Fruit fly (Drosophila melanogaster) whole organism, pupa: Measurements from ENCODE around the gene MtnF.

ENCODE experiments used
- CG10348 ChIP-seq: fragments of 200-800 bp; sonication (Bioruptor generic); IDR thresholded peaks from 2 replicates; pipeline ENCODE4 v1.3.6; 2022; ENCODE audit warnings: missing biosample characterization, missing genetic modification characterization
- CG12605 ChIP-seq: fragments of 200-800 bp; sonication (Bioruptor generic); IDR thresholded peaks from 2 replicates; pipeline ENCODE4 v1.3.6; 2022; ENCODE audit warnings: missing biosample characterization, missing genetic modification characterization
- CG13204 ChIP-seq: fragments of 200-800 bp; sonication (Bioruptor generic); optimal IDR thresholded peaks from 2 replicates; lab custom pipeline; 2018; ENCODE audit warnings: missing biosample characterization, mild to moderate bottlenecking, missing genetic modification characterization, moderate library complexity
- CG14655 ChIP-seq: fragments of 200-800 bp; sonication (Bioruptor generic); optimal IDR thresholded peaks from 3 replicates; lab custom pipeline; 2017; ENCODE audit warnings: mild to moderate bottlenecking, missing biosample characterization, missing genetic modification reagents, missing genetic modification characterization
- CG15710 ChIP-seq: fragments of 200-800 bp; sonication (Bioruptor generic); optimal IDR thresholded peaks from 2 replicates; lab custom pipeline; 2018; ENCODE audit warnings: missing biosample characterization, mild to moderate bottlenecking, missing genetic modification characterization, moderate library complexity
- CG17806 ChIP-seq: fragments of 200-800 bp; sonication (Bioruptor generic); optimal IDR thresholded peaks from 2 replicates; lab custom pipeline; 2018; ENCODE audit warnings: missing biosample characterization, mild to moderate bottlenecking, missing genetic modification characterization, moderate library complexity
- CG32121 ChIP-seq: fragments of 200-800 bp; sonication (Bioruptor generic); IDR thresholded peaks from 2 replicates; pipeline ENCODE4 v1.3.6; 2022; ENCODE audit warnings: missing biosample characterization, missing genetic modification characterization
- CG34367 ChIP-seq: fragments of 200-800 bp; sonication (Bioruptor generic); optimal IDR thresholded peaks from 2 replicates; lab custom pipeline; 2018; ENCODE audit warnings: missing biosample characterization, mild to moderate bottlenecking, missing genetic modification characterization
- CG4496 ChIP-seq: fragments of 200-800 bp; sonication (Bioruptor generic); IDR thresholded peaks from 3 replicates; pipeline ENCODE4 v1.3.6; 2022; ENCODE audit warnings: missing biosample characterization, missing genetic modification characterization
- CG8159 ChIP-seq: fragments of 200-800 bp; sonication (Bioruptor generic); optimal IDR thresholded peaks from 3 replicates; lab custom pipeline; 2018; ENCODE audit warnings: missing biosample characterization, mild to moderate bottlenecking, missing genetic modification characterization, moderate library complexity
- CG8301 ChIP-seq: fragments of 200-800 bp; sonication (Bioruptor generic); optimal IDR thresholded peaks from 2 replicates; lab custom pipeline; 2018; ENCODE audit warnings: missing biosample characterization, mild to moderate bottlenecking, missing genetic modification characterization
- CG9948 ChIP-seq: fragments of 200-800 bp; sonication (Bioruptor generic); optimal IDR thresholded peaks from 2 replicates; lab custom pipeline; 2018; ENCODE audit warnings: missing biosample characterization, mild to moderate bottlenecking, missing genetic modification characterization, moderate library complexity
- D1 ChIP-seq: fragments of 200-800 bp; sonication (Bioruptor generic); optimal IDR thresholded peaks from 2 replicates; lab custom pipeline; 2018; ENCODE audit warnings: missing biosample characterization, mild to moderate bottlenecking, missing genetic modification characterization, moderate library complexity
- EcR ChIP-seq: fragments of 200-800 bp; sonication (Bioruptor generic); optimal IDR thresholded peaks from 3 replicates; lab custom pipeline; 2019; ENCODE audit warnings: missing biosample characterization, missing genetic modification characterization, mild to moderate bottlenecking, moderate library complexity, missing genetic modification reagents
- Ets98B ChIP-seq: fragments of 200-800 bp; sonication (Bioruptor generic); IDR thresholded peaks from 2 replicates; pipeline ENCODE4 v1.3.6; 2022; ENCODE audit warnings: missing biosample characterization, missing genetic modification characterization
- Pif1A ChIP-seq: fragments of 200-800 bp; sonication (Bioruptor generic); optimal IDR thresholded peaks from 3 replicates; lab custom pipeline; 2016; ENCODE audit warnings: missing biosample characterization, missing genetic modification characterization
- Pif1B ChIP-seq: fragments of 200-800 bp; sonication (Bioruptor generic); optimal IDR thresholded peaks from 3 replicates; lab custom pipeline; 2016; ENCODE audit warnings: missing biosample characterization, missing genetic modification characterization
- Snoo ChIP-seq: fragments of 200-800 bp; sonication (Bioruptor generic); optimal IDR thresholded peaks from 3 replicates; lab custom pipeline; 2017; ENCODE audit warnings: missing biosample characterization, mild to moderate bottlenecking, missing genetic modification characterization, inconsistent platforms
- fd96Ca ChIP-seq: fragments of 200-800 bp; sonication (Bioruptor generic); IDR thresholded peaks from 3 replicates; pipeline ENCODE4 v1.3.6; 2022; ENCODE audit warnings: missing biosample characterization, missing genetic modification characterization
- gl ChIP-seq: fragments of 200-800 bp; sonication (Bioruptor generic); optimal IDR thresholded peaks from 2 replicates; lab custom pipeline; 2018; ENCODE audit warnings: missing biosample characterization, mild to moderate bottlenecking, missing genetic modification characterization
- rn ChIP-seq: fragments of 200-800 bp; sonication (Bioruptor generic); IDR thresholded peaks from 2 replicates; pipeline ENCODE4 v1.3.6; 2022; ENCODE audit warnings: missing biosample characterization, missing genetic modification characterization

MtnF gene

DNA sequence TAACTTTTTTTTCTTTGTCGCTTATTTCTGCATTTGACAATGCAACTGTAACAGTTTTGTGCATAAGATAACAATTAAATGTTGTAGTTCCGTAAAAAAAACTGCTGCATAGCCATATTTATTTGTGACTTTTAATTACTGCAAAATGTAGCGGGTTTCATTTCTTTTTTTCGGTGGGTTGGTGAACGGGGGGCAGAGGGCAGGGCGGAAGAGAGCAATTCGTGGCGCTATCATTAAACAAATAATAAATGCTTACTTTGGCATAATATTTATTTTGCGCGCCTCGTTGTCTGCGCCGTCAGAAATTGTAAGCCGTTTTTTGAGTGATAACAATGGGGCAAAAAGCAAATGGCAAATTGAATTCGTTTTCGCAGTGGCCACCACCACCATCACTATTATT lies 33.9 kb downstream of the MtnF start:
- TF ChIP-seq CG8301 (tag; lab: Kevin White, UChicago) (no peak), CG4496 (GFP tag; lab: Robert Waterston, UW) (0 out of 3 replicates have a peak, but pooled peaks have one; percentile 21)

DNA sequence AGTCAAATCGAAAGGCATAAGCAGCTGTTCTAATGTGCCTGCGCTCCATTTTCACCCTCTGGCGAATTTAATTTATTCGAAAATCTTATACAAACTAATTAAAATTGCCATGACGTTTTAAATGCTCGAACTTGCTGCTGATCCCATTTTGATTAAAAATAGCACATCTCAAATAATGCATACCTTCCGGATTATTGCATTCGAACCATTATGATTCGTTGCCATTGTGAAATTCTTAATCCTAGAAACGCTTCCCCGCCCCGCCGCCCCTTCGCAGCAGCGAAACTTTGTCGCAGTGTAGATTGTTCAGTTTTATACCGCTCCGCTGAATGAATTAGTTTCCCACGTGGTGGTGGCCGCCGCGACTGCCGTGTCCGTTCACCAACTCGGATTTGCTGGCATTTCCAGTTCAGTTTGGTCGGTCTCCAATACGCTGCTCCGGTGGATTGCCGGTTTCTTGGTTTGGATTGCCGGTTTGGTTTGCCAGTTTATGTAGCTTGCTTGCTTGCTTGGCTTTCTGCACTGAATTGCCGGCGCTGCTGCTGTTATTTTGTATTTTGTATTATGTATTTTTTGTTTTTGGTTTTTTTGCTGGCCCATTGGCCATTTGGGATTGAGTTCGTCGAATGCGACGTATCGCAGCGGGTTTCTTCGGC lies 36.3 kb downstream of the MtnF start:
- peak; percentile 54 for TF ChIP-seq Pif1A (GFP tag; lab: Kevin White, UChicago)
- TF ChIP-seq D1 (tag; lab: Kevin White, UChicago) = no peak
- TF ChIP-seq CG15710 (tag; lab: Kevin White, UChicago) = no peak
- TF ChIP-seq CG13204 (GFP tag; lab: Kevin White, UChicago) = no peak
- no peak for TF ChIP-seq CG10348 (GFP tag; lab: Robert Waterston, UW)
- peak; percentile 26; the same call in 1 of the 2 replicates for TF ChIP-seq CG12605 (GFP tag; lab: Robert Waterston, UW)
- peak; percentile 52 for TF ChIP-seq CG8301 (tag; lab: Kevin White, UChicago)
- peak; percentile 19 for TF ChIP-seq CG9948 (tag; lab: Kevin White, UChicago)
- no peak; the same call in 1 of the 2 replicates for TF ChIP-seq Ets98B (GFP tag; lab: Robert Waterston, UW)
- no peak for TF ChIP-seq rn (GFP tag; lab: Robert Waterston, UW)
- no peak for TF ChIP-seq CG34367 (tag; lab: Kevin White, UChicago)
- TF ChIP-seq CG8159 (tag; lab: Kevin White, UChicago) = peak; percentile 8
- TF ChIP-seq EcR = no peak
- TF ChIP-seq CG17806 (tag; lab: Kevin White, UChicago) = peak; percentile 13
- peak; percentile 47; the same call in 1 of the 2 replicates for TF ChIP-seq CG32121 (GFP tag; lab: Robert Waterston, UW)
- TF ChIP-seq fd96Ca = peak; percentile 58; the same call in 1 of the 3 replicates
- no peak for TF ChIP-seq gl (tag; lab: Kevin White, UChicago)
- TF ChIP-seq CG4496 (GFP tag; lab: Robert Waterston, UW) = peak; percentile 55; the same call in 2 of the 3 replicates
- TF ChIP-seq Pif1B (GFP tag; lab: Kevin White, UChicago) = peak; percentile 10
- TF ChIP-seq CG14655 (GFP tag; lab: Kevin White, UChicago) = peak; percentile 59
- TF ChIP-seq Snoo (tag; lab: Kevin White, UChicago) = no peak

DNA sequence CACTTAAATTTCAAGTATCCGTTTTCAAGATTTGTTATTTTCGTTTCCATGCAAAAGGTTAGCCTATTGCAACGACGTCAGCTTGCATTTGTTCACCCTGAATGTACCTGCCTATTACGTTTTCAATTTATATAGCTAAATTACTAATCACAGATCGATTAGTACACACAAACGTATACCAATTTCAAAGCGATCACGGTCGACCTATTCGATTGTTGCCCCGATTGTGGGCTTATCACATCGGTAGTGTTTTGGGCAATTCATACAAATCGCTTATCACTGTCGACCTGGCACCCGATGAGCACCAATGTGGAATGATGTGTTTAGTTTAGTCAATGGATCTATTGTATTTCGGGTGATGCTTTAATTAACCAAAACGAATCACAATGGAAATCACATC lies 38.1 kb downstream of the MtnF start:
- TF ChIP-seq CG10348 (GFP tag; lab: Robert Waterston, UW) = no peak

DNA sequence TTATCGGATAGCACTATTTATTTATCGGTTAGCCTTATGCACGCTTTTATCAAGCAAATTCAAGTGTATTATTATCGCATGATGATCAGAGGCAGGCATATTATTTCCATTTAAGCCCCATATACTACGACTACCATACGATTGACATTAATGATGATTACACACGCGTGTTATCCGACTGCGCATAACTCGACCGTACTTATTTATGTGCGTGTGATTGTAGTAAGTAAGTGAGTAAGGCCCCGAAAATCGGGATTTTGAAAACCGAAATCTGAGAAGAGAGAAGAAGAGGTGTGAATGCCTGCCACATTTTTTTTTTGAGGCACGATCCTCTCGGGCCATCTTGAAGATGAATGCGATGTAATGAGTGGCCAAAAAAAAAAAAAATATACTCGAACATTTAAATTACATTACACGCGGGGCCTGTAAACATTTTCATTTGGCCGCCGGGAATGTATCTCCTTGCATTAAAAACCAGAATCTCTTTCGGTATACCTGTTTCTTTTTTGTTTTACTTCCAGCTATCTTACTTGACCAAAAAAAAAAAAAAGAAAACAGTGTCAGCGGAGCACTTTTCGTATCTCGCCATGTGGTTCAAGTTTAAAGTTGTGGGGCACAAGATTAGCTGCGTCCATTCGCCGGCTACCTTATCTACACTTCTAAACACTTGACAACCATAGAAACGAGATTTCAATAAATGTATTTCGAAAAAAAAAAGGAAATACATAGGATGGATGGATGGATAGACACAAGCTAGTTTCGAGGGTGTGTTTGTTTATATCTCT lies 39.4 kb downstream of the MtnF start:
- TF ChIP-seq CG17806 (tag; lab: Kevin White, UChicago) (no peak), CG32121 (GFP tag; lab: Robert Waterston, UW) (no peak), gl (tag; lab: Kevin White, UChicago) (no peak), rn (GFP tag; lab: Robert Waterston, UW) (no peak), Snoo (tag; lab: Kevin White, UChicago) (no peak), Pif1B (GFP tag; lab: Kevin White, UChicago) (no peak), D1 (tag; lab: Kevin White, UChicago) (no peak), CG8159 (tag; lab: Kevin White, UChicago) (no peak), CG14655 (GFP tag; lab: Kevin White, UChicago) (no peak), CG34367 (tag; lab: Kevin White, UChicago) (no peak), CG12605 (GFP tag; lab: Robert Waterston, UW) (no peak; the same call in 1 of the 2 replicates), CG10348 (GFP tag; lab: Robert Waterston, UW) (no peak), EcR (no peak), Ets98B (GFP tag; lab: Robert Waterston, UW) (no peak), CG4496 (GFP tag; lab: Robert Waterston, UW) (no peak), CG8301 (tag; lab: Kevin White, UChicago) (no peak), CG9948 (tag; lab: Kevin White, UChicago) (no peak)

DNA sequence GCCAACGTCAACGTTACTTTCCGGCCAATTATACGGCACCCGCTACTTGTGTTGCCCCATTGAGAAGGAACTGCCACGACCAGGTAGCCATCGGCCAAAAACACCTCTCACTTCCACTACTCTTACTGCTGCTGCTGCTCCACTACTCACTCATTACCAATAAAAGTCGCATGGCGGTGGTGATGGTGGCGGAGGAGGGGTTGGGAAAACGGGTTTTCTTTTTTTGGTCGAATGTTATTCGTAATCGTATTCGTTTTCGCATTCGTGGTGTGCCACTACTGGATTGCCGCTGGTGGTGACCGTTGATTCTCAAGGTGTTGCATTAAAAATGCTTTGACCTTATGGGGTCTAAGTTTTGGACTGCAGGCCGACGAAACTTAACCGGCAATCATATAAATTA lies 41.2 kb downstream of the MtnF start:
- TF ChIP-seq CG12605 (GFP tag; lab: Robert Waterston, UW) = no peak
- TF ChIP-seq CG14655 (GFP tag; lab: Kevin White, UChicago) = no peak
- TF ChIP-seq CG17806 (tag; lab: Kevin White, UChicago) = no peak
- no peak for TF ChIP-seq rn (GFP tag; lab: Robert Waterston, UW)
- no peak for TF ChIP-seq CG8159 (tag; lab: Kevin White, UChicago)
- TF ChIP-seq CG34367 (tag; lab: Kevin White, UChicago) = no peak
- TF ChIP-seq Pif1B (GFP tag; lab: Kevin White, UChicago) = no peak
- TF ChIP-seq CG32121 (GFP tag; lab: Robert Waterston, UW) = no peak
- TF ChIP-seq CG13204 (GFP tag; lab: Kevin White, UChicago) = peak; percentile 46
- no peak for TF ChIP-seq CG8301 (tag; lab: Kevin White, UChicago)
- no peak for TF ChIP-seq gl (tag; lab: Kevin White, UChicago)
- TF ChIP-seq Snoo (tag; lab: Kevin White, UChicago) = no peak
- TF ChIP-seq CG9948 (tag; lab: Kevin White, UChicago) = no peak
- no peak for TF ChIP-seq CG4496 (GFP tag; lab: Robert Waterston, UW)
- no peak for TF ChIP-seq CG15710 (tag; lab: Kevin White, UChicago)
- no peak for TF ChIP-seq fd96Ca
- no peak for TF ChIP-seq CG10348 (GFP tag; lab: Robert Waterston, UW)
- TF ChIP-seq EcR = peak; percentile 67
- no peak for TF ChIP-seq D1 (tag; lab: Kevin White, UChicago)
- no peak for TF ChIP-seq Pif1A (GFP tag; lab: Kevin White, UChicago)
- TF ChIP-seq Ets98B (GFP tag; lab: Robert Waterston, UW) = peak; percentile 17; the same call in 1 of the 2 replicates
- TF ChIP-seq, all 21 proteins: peak for 3
